Fruit fly (Drosophila melanogaster): ENCODE measurements around the gene CG9288.

Gene CG9288

DNA sequence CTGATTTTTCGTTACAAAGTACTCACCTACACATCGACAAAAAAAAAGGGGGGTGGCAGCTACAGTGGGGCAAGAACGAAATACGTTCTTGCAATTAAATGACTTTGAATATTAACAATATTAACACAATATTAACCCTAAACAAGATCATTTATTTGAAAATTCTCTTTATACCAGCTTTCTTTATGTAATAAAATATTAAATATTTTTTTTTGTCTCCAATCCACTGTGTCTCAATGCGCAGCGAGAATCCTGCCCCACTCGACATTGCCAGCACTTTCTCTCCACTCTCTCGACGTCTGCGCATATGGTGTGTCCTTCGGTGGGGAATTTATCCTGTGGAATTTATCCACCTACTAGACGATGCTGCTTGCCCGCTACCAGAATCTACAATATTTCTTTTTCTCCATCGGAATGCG, 21.0 kb downstream of the CG9288 start (continued):
- TF ChIP-seq CG6854 (GFP tag; optimal IDR thresholded peaks at IDR 0.05) (peak; percentile 8), CG32006 (GFP tag; optimal IDR thresholded peaks at IDR 0.05) (peak; percentile 81), Eip93F (GFP tag; optimal IDR thresholded peaks at IDR 0.05) (no peak), ss (GFP tag; optimal IDR thresholded peaks at IDR 0.05) (peak; percentile 50 to 85), Sox102F (GFP tag; optimal IDR thresholded peaks at IDR 0.05) (peak; percentile 60), dsx (GFP tag; optimal IDR thresholded peaks at IDR 0.05; ENCODE audit: poor library complexity, severe bottlenecking) (no peak), cyc (GFP tag; optimal IDR thresholded peaks at IDR 0.05) (peak; percentile 50), Ets96B (tag; optimal IDR thresholded peaks at IDR 0.05) (peak; percentile 46), eg (GFP tag; IDR thresholded peaks at IDR 0.05) (peak; percentile 91), CG6276 (GFP tag; optimal IDR thresholded peaks at IDR 0.05) (peak; percentile 53), CG8119 (GFP tag; IDR thresholded peaks at IDR 0.05) (peak; percentile 88), OdsH (GFP tag; optimal IDR thresholded peaks at IDR 0.05) (peak; percentile 72), pdm3 (GFP tag; optimal IDR thresholded peaks at IDR 0.05) (peak; percentile 55), Hr39 (GFP tag; optimal IDR thresholded peaks at IDR 0.05) (peak; percentile 10), CG6163 (GFP tag; IDR thresholded peaks at IDR 0.05) (peak; percentile 92), Blimp-1 (GFP tag; optimal IDR thresholded peaks at IDR 0.05) (peak; percentile 14)

DNA sequence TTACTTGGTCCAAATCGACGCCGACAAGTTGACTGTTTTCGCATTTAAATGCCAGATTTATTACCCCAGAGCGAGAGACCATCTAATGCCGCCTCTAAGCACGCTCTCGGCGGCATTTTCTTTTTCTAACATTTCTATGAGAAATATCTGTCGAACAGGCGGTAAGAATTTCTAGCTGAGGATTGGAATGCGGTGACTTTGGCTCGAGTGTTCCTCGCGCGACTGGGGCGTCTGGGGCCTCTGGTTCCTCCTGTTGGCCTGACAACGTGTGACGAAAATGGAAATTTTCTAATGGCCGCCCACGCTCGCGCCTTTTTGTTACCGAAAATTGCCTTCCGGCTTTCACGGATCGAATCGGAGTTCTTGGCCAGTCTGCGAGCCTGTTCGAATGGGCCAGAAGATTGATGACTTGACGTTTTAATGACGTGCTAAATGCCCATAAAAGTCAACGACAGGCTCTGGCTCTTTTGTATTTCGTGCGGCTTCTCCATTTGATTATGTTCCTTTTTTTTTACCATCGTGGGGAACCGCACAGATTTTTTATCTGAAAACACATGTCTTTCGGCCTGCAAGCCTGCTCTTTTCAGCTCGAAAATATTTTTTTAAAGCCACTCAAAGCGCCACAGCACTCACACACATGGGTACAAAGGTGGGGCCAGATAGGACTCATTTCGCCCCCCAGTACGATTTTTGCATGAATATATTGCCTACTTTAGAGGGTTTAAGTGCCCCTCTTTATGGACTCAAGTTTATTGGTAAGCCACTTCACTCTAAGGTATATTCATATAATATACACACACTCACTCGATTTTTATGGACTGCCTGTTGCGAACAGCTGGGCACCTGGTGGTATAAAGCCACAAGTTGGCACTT, 22.0 kb downstream of the CG9288 start:
- TF ChIP-seq Hr38 (GFP tag; optimal IDR thresholded peaks at IDR 0.05) (no peak), CG10669 (GFP tag; optimal IDR thresholded peaks at IDR 0.05) (no peak), CG3032 (tag; optimal IDR thresholded peaks at IDR 0.05) (no peak)

DNA sequence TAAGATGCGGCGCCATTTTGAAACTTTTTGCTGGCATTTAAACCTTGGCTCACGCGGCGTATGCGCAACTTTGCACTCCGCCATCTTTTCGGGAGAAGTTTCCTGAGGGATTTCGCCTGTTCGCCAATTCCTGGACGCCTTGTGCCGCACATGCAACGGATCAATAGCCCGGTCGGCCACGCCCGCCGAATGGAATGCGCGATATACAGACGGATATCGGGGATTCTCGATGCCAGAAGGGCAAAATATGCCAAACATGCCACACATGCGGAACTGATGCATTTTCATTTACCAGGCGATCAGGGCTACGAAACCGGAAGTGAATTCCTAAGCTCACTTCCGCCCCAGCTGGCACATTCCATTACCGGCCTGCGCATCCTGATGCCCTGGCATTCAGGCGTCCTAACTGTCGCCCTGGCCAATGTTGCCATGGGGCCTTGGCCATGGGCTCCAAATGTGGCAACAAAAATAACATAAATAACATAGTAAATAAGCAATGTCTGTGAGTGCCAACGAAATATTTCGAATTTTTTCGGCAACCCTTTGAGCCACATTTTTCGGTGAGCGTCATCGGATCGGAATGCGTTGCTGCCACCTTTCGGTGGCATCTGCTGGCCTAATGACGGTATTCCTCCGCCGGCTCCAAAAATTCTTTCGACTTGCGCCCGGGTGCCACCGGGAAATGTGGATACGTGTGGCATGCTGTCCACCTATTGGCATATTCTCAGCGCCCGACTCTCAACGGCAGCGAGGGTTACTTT, 22.8 kb downstream of the CG9288 start:
- TF ChIP-seq CG9139 (GFP tag; optimal IDR thresholded peaks at IDR 0.05) (no peak), svp (GFP tag) (peak; percentile 47), dac (GFP tag; optimal IDR thresholded peaks at IDR 0.05) (no peak), salr (GFP tag; optimal IDR thresholded peaks at IDR 0.05) (no peak), Hr4 (GFP tag; optimal IDR thresholded peaks at IDR 0.05) (no peak)

dm6 chr3R:13803185-13803887, 23.9 kb downstream of the CG9288 start:
- TF ChIP-seq Smox (GFP tag; optimal IDR thresholded peaks at IDR 0.05) (no peak), Blimp-1 (GFP tag; optimal IDR thresholded peaks at IDR 0.05) (no peak), OdsH (GFP tag; optimal IDR thresholded peaks at IDR 0.05) (no peak), Hr38 (GFP tag; optimal IDR thresholded peaks at IDR 0.05) (no peak), svp (GFP tag) (no peak), acj6 (GFP tag; optimal IDR thresholded peaks at IDR 0.05) (no peak), achi (GFP tag; optimal IDR thresholded peaks at IDR 0.05) (no peak)

- TF ChIP-seq achi (GFP tag; optimal IDR thresholded peaks at IDR 0.05) (peak; percentile 23), CG6276 (GFP tag; optimal IDR thresholded peaks at IDR 0.05) (no peak), CG7368 (GFP tag; optimal IDR thresholded peaks at IDR 0.05) (no peak), cyc (GFP tag; optimal IDR thresholded peaks at IDR 0.05) (no peak), Ets21C (GFP tag; optimal IDR thresholded peaks at IDR 0.05) (no peak), CG34406 (GFP tag; optimal IDR thresholded peaks at IDR 0.05) (no peak), CG6163 (GFP tag; IDR thresholded peaks at IDR 0.05) (no peak), Blimp-1 (GFP tag; optimal IDR thresholded peaks at IDR 0.05) (no peak), CG10669 (GFP tag; optimal IDR thresholded peaks at IDR 0.05) (peak; percentile 28), CG32006 (GFP tag; optimal IDR thresholded peaks at IDR 0.05) (peak; percentile 21), CG15336 (GFP tag; IDR thresholded peaks at IDR 0.05) (no peak), dsx (GFP tag; optimal IDR thresholded peaks at IDR 0.05; ENCODE audit: poor library complexity, severe bottlenecking) (peak; percentile 15), CG6792 (GFP tag; optimal IDR thresholded peaks at IDR 0.05) (no peak), CG8119 (GFP tag; IDR thresholded peaks at IDR 0.05) (no peak), net (GFP tag; optimal IDR thresholded peaks at IDR 0.05) (no peak), Ets96B (tag; optimal IDR thresholded peaks at IDR 0.05) (peak; percentile 26), OdsH (GFP tag; optimal IDR thresholded peaks at IDR 0.05) (peak; percentile 6), CG3919 (GFP tag; optimal IDR thresholded peaks at IDR 0.05) (peak; percentile 14), CG8632 (GFP tag; optimal IDR thresholded peaks at IDR 0.05) (peak; percentile 18), vri (GFP tag; optimal IDR thresholded peaks at IDR 0.05) (no peak)
These were observed 24.7 kb downstream of the CG9288 start for dm6 chr3R:13803892-13804710.
